Worm (Caenorhabditis elegans) whole organism, L1 larva: ENCODE data around the gene F17H10.1.

ENCODE experiments used
- C04F5.9 ChIP-seq: sonication (generic microtip); optimal IDR thresholded peaks from 2 replicates; lab custom pipeline; 2016; ENCODE audit warnings: missing genetic modification characterization, missing compliant biosample characterization
- C16A3.4 ChIP-seq: fragments of 150-350 bp; optimal IDR thresholded peaks from 2 replicates; lab custom pipeline; 2014; ENCODE audit warnings: missing biosample characterization, missing genetic modification characterization
- C34B4.2 ChIP-seq: sonication (generic microtip); optimal IDR thresholded peaks from 2 replicates; lab custom pipeline; 2017; ENCODE audit warnings: mild to moderate bottlenecking, missing genetic modification characterization, missing compliant biosample characterization
- Y116A8C.19 ChIP-seq: sonication (generic microtip); optimal IDR thresholded peaks from 2 replicates; lab custom pipeline; 2016; ENCODE audit warnings: missing compliant biosample characterization, missing genetic modification characterization, borderline replicate concordance
- aha-1 ChIP-seq: fragments of 150-350 bp; optimal IDR thresholded peaks from 2 replicates; lab custom pipeline; 2014; ENCODE audit warnings: missing biosample characterization, missing genetic modification characterization
- alr-1 ChIP-seq: fragments of 200-800 bp; sonication (Bioruptor generic); optimal IDR thresholded peaks from 2 replicates; lab custom pipeline; 2018; ENCODE audit warnings: borderline replicate concordance, mild to moderate bottlenecking, missing genetic modification characterization, missing compliant biosample characterization
- aly-2 ChIP-seq: fragments of 150-350 bp; optimal IDR thresholded peaks from 2 replicates; lab custom pipeline; 2014; ENCODE audit warnings: missing biosample characterization, missing genetic modification characterization
- ama-1 ChIP-seq: fragments of 150-350 bp; optimal IDR thresholded peaks from 2 replicates; lab custom pipeline; 2014
- blmp-1 ChIP-seq: fragments of 150-350 bp; optimal IDR thresholded peaks from 2 replicates; lab custom pipeline; 2014; ENCODE audit warnings: missing biosample characterization, missing genetic modification characterization
- ceh-88 ChIP-seq: fragments of 200-800 bp; sonication (Bioruptor generic); IDR thresholded peaks from 2 replicates; pipeline ENCODE4 v1.3.6; 2022; ENCODE audit warnings: missing genetic modification characterization, missing compliant biosample characterization
- ceh-90 ChIP-seq: sonication (generic microtip); optimal IDR thresholded peaks from 2 replicates; lab custom pipeline; 2016; ENCODE audit warnings: missing genetic modification characterization, missing compliant biosample characterization
- dpl-1 ChIP-seq, 3 experiments: fragments of 150-350 bp in 2 of 3; sonication (generic microtip) in 1 of 3; optimal IDR thresholded peaks; 2 replicates each; lab custom pipeline; 2014 to 2017; ENCODE audit warnings: missing biosample characterization in 3 of 3, missing genetic modification characterization in 3 of 3, missing genetic modification reagents in 3 of 3
- dsc-1 ChIP-seq: sonication (generic microtip); optimal IDR thresholded peaks from 2 replicates; lab custom pipeline; 2016; ENCODE audit warnings: mild to moderate bottlenecking, missing genetic modification characterization, missing compliant biosample characterization
- efl-1 ChIP-seq, 4 experiments: fragments of 150-350 bp; optimal IDR thresholded peaks in 3 of 4; peaks in 1 of 4; 1 replicate in 1 of 4; 2 replicates in 3 of 4; lab custom pipeline; 2014; ENCODE audit warnings: missing biosample characterization in 2 of 4, missing genetic modification characterization in 2 of 4, missing genetic modification reagents in 2 of 4
- egl-27 ChIP-seq, 2 experiments: fragments of 150-350 bp in 1 of 2; sonication (generic microtip); optimal IDR thresholded peaks; 3 replicates each; lab custom pipeline; 2017 to 2018; ENCODE audit warnings: missing biosample characterization in 2 of 2, missing genetic modification characterization in 2 of 2, missing genetic modification reagents in 2 of 2
- fkh-10 ChIP-seq: sonication (generic microtip); optimal IDR thresholded peaks from 2 replicates; lab custom pipeline; 2017; ENCODE audit warnings: missing biosample characterization, missing genetic modification reagents, missing genetic modification characterization
- fkh-8 ChIP-seq: sonication (generic microtip); optimal IDR thresholded peaks from 2 replicates; lab custom pipeline; 2016; ENCODE audit warnings: mild to moderate bottlenecking, missing genetic modification characterization, missing compliant biosample characterization
- fos-1 ChIP-seq: fragments of 150-350 bp; optimal IDR thresholded peaks from 2 replicates; lab custom pipeline; 2014; ENCODE audit warnings: missing biosample characterization, missing genetic modification characterization
- grh-1 ChIP-seq: fragments of 200-800 bp; sonication (Bioruptor generic); IDR thresholded peaks from 2 replicates; pipeline ENCODE4 v1.3.6; 2022; ENCODE audit warnings: missing genetic modification reagents, missing genetic modification characterization, missing compliant biosample characterization
- isw-1 ChIP-seq: fragments of 200-800 bp; sonication (Bioruptor generic); IDR thresholded peaks from 2 replicates; pipeline ENCODE4 v1.3.6; 2022; ENCODE audit warnings: missing genetic modification characterization, missing compliant biosample characterization
- jun-1 ChIP-seq: fragments of 150-350 bp; optimal IDR thresholded peaks from 2 replicates; lab custom pipeline; 2014; ENCODE audit warnings: missing biosample characterization, missing genetic modification reagents, missing genetic modification characterization
- lin-14 ChIP-seq: fragments of 200-800 bp; sonication (Bioruptor generic); optimal IDR thresholded peaks from 2 replicates; lab custom pipeline; 2018; ENCODE audit warnings: mild to moderate bottlenecking, missing genetic modification characterization, moderate library complexity, missing compliant biosample characterization
- lin-35 ChIP-seq, 2 experiments: fragments of 150-350 bp; optimal IDR thresholded peaks; 2 replicates each; lab custom pipeline; 2014; ENCODE audit warnings: missing biosample characterization in 2 of 2, missing genetic modification characterization in 2 of 2, missing genetic modification reagents in 2 of 2
- lin-39 ChIP-seq: fragments of 150-350 bp; optimal IDR thresholded peaks from 2 replicates; lab custom pipeline; 2014; ENCODE audit warnings: missing biosample characterization, missing genetic modification reagents, missing genetic modification characterization
- lsy-2 ChIP-seq, 2 experiments: fragments of 150-350 bp; optimal IDR thresholded peaks; 2 replicates each; lab custom pipeline; 2014; ENCODE audit warnings: missing biosample characterization in 2 of 2, missing genetic modification characterization in 2 of 2
- mab-9 ChIP-seq: fragments of 200-800 bp; sonication (Bioruptor generic); IDR thresholded peaks from 2 replicates; pipeline ENCODE4 v1.3.6; 2022; ENCODE audit warnings: missing genetic modification reagents, missing genetic modification characterization, missing compliant biosample characterization
- mep-1 ChIP-seq: fragments of 150-350 bp; optimal IDR thresholded peaks from 2 replicates; lab custom pipeline; 2014; ENCODE audit warnings: missing biosample characterization, missing genetic modification characterization
- nhr-11 ChIP-seq: fragments of 150-350 bp; optimal IDR thresholded peaks from 2 replicates; lab custom pipeline; 2014; ENCODE audit warnings: missing biosample characterization, missing genetic modification characterization
- nhr-12 ChIP-seq: sonication (generic microtip); optimal IDR thresholded peaks from 2 replicates; lab custom pipeline; 2017; ENCODE audit warnings: missing biosample characterization, missing genetic modification characterization
- nhr-19 ChIP-seq: fragments of 200-800 bp; sonication (Bioruptor generic); conservative IDR thresholded peaks from 2 replicates; pipeline ENCODE4 v1.3.6; 2022; ENCODE audit warnings: missing genetic modification characterization, missing compliant biosample characterization
- nhr-20 ChIP-seq: sonication (generic microtip); optimal IDR thresholded peaks from 2 replicates; lab custom pipeline; 2016; ENCODE audit warnings: mild to moderate bottlenecking, missing genetic modification characterization, missing compliant biosample characterization
- nhr-237 ChIP-seq: fragments of 150-350 bp; optimal IDR thresholded peaks from 2 replicates; lab custom pipeline; 2014; ENCODE audit warnings: missing biosample characterization, missing genetic modification characterization
- nhr-28 ChIP-seq: fragments of 150-350 bp; optimal IDR thresholded peaks from 2 replicates; lab custom pipeline; 2014; ENCODE audit warnings: missing biosample characterization, missing genetic modification characterization
- nhr-71 ChIP-seq: sonication (generic microtip); optimal IDR thresholded peaks from 2 replicates; lab custom pipeline; 2016; ENCODE audit warnings: mild to moderate bottlenecking, missing genetic modification characterization, moderate library complexity, missing compliant biosample characterization
- nhr-76 ChIP-seq: sonication (generic microtip); optimal IDR thresholded peaks from 2 replicates; lab custom pipeline; 2017; ENCODE audit warnings: missing biosample characterization, missing genetic modification characterization
- nhr-77 ChIP-seq: fragments of 150-350 bp; optimal IDR thresholded peaks from 2 replicates; lab custom pipeline; 2014; ENCODE audit warnings: missing biosample characterization, missing genetic modification characterization
- nhr-85 ChIP-seq: sonication (generic microtip); peaks from one replicate; lab custom pipeline; 2016; ENCODE audit warnings: missing genetic modification characterization, inconsistent platforms, missing compliant biosample characterization
- pax-3 ChIP-seq: fragments of 200-800 bp; sonication (Bioruptor generic); optimal IDR thresholded peaks from 2 replicates; lab custom pipeline; 2018; ENCODE audit warnings: mild to moderate bottlenecking, missing genetic modification characterization, moderate library complexity, missing compliant biosample characterization
- rnt-1 ChIP-seq: sonication (generic microtip); optimal IDR thresholded peaks from 2 replicates; lab custom pipeline; 2016; ENCODE audit warnings: mild to moderate bottlenecking, missing genetic modification characterization, moderate library complexity, missing compliant biosample characterization
- snu-23 ChIP-seq: sonication (generic microtip); optimal IDR thresholded peaks from 2 replicates; lab custom pipeline; 2016; ENCODE audit warnings: missing genetic modification characterization, missing compliant biosample characterization
- sox-4 ChIP-seq: sonication (generic microtip); optimal IDR thresholded peaks from 2 replicates; lab custom pipeline; 2016; ENCODE audit warnings: missing genetic modification characterization, missing compliant biosample characterization
- sptf-1 ChIP-seq: fragments of 150-350 bp; optimal IDR thresholded peaks from 2 replicates; lab custom pipeline; 2014; ENCODE audit warnings: missing biosample characterization, missing genetic modification characterization
- swsn-7 ChIP-seq: sonication (generic microtip); optimal IDR thresholded peaks from 2 replicates; lab custom pipeline; 2016; ENCODE audit warnings: missing genetic modification characterization, missing compliant biosample characterization
- unc-130 ChIP-seq: fragments of 150-350 bp; optimal IDR thresholded peaks from 2 replicates; lab custom pipeline; 2017; ENCODE audit warnings: missing biosample characterization, missing genetic modification characterization, inconsistent platforms
- unc-30 ChIP-seq: sonication (generic microtip); optimal IDR thresholded peaks from 2 replicates; lab custom pipeline; 2017; ENCODE audit warnings: missing biosample characterization, missing genetic modification characterization

Gene F17H10.1

ce11 chrX:13144975-13145618 lies 40.1 kb downstream of the F17H10.1 start (continued):
- TF ChIP-seq nhr-85 (tag; lab: Kevin White, UChicago): peak; percentile 97
- no peak for TF ChIP-seq ceh-90 (tag; lab: Kevin White, UChicago)
- TF ChIP-seq fkh-10 (GFP tag; lab: Kevin White, UChicago): peak; percentile 95
- TF ChIP-seq C16A3.4: peak; percentile 86
- TF ChIP-seq lsy-2 (tag; optimal IDR thresholded peaks at IDR 0.05; lab: Kevin White, UChicago): peak; percentile 82 to 92
- TF ChIP-seq C04F5.9 (tag; lab: Kevin White, UChicago): peak; percentile 65
- peak; percentile 96 for TF ChIP-seq fkh-8 (tag; lab: Kevin White, UChicago)
- peak; percentile 96 for TF ChIP-seq jun-1 (tag; lab: Kevin White, UChicago)
- TF ChIP-seq egl-27 (tag; optimal IDR thresholded peaks at IDR 0.05; lab: Kevin White, UChicago): peak; percentile 53 to 89
- no peak for TF ChIP-seq nhr-28 (tag; lab: Kevin White, UChicago)
- TF ChIP-seq grh-1 (GFP tag; lab: Robert Waterston, UW): peak; percentile 79
- TF ChIP-seq dpl-1 (GFP tag; optimal IDR thresholded peaks at IDR 0.05; lab: Kevin White, UChicago): peak; percentile 47 to 58 (median 54)
- TF ChIP-seq alr-1: no peak
- peak; percentile 84 for TF ChIP-seq ceh-88 (GFP tag; lab: Robert Waterston, UW)
- peak; percentile 78 for TF ChIP-seq nhr-237
- peak; percentile 88 for TF ChIP-seq rnt-1
- TF ChIP-seq swsn-7 (tag; lab: Kevin White, UChicago): peak; percentile 97
- TF ChIP-seq nhr-76 (tag; lab: Kevin White, UChicago): peak; percentile 52
- peak; percentile 97 for TF ChIP-seq ama-1 (lab: Kevin White, UChicago)
- peak; percentile 87 for TF ChIP-seq sox-4
- TF ChIP-seq nhr-11 (tag; lab: Kevin White, UChicago): peak; percentile 72
- TF ChIP-seq Y116A8C.19 (tag; lab: Kevin White, UChicago): no peak
- peak; percentile 88 for TF ChIP-seq pax-3
- TF ChIP-seq snu-23 (GFP tag; lab: Kevin White, UChicago): peak; percentile 98
- TF ChIP-seq sptf-1: no peak
- TF ChIP-seq unc-30 (tag; lab: Kevin White, UChicago): no peak
- TF ChIP-seq nhr-19 (GFP tag; lab: Robert Waterston, UW): peak; percentile 94
- peak; percentile 76 to 86 for TF ChIP-seq lin-35 (GFP tag; optimal IDR thresholded peaks at IDR 0.05; lab: Kevin White, UChicago)
- TF ChIP-seq unc-130 (tag; lab: Kevin White, UChicago): peak; percentile 34
- peak; percentile 98 for TF ChIP-seq dsc-1
- TF ChIP-seq mab-9 (GFP tag; lab: Robert Waterston, UW): peak; percentile 83
- TF ChIP-seq nhr-20 (tag; lab: Kevin White, UChicago): peak; percentile 98
- peak; percentile 83 for TF ChIP-seq isw-1 (GFP tag; lab: Robert Waterston, UW)

ce11 chrX:13145988-13146873 lies 41.2 kb downstream of the F17H10.1 start:
- TF ChIP-seq nhr-76 (tag; lab: Kevin White, UChicago) (no peak), lsy-2 (tag; optimal IDR thresholded peaks at IDR 0.05; lab: Kevin White, UChicago) (no peak), dsc-1 (peak; percentile 5), unc-30 (tag; lab: Kevin White, UChicago) (no peak), C34B4.2 (tag; lab: Kevin White, UChicago) (no peak), lin-39 (tag; lab: Kevin White, UChicago) (no peak), aly-2 (tag; lab: Kevin White, UChicago) (no peak), efl-1 (optimal IDR thresholded peaks at IDR 0.05; lab: Kevin White, UChicago) (no peak), efl-1 (GFP tag; optimal IDR thresholded peaks at IDR 0.05 in 1 of 2; lab: Kevin White, UChicago) (peak in 1 of 2 experiments; percentile 41), nhr-77 (tag; lab: Kevin White, UChicago) (no peak), mep-1 (tag; lab: Kevin White, UChicago) (no peak), nhr-12 (no peak), alr-1 (no peak), nhr-71 (tag; lab: Kevin White, UChicago) (no peak), snu-23 (GFP tag; lab: Kevin White, UChicago) (no peak), lin-14 (no peak), aha-1 (no peak), fos-1 (tag; lab: Kevin White, UChicago) (no peak), blmp-1 (tag; lab: Kevin White, UChicago) (peak; percentile 58), Y116A8C.19 (tag; lab: Kevin White, UChicago) (no peak)
